Worm (Caenorhabditis elegans): ENCODE data around the gene Y47C4A.1.

Y47C4A.1 gene

DNA sequence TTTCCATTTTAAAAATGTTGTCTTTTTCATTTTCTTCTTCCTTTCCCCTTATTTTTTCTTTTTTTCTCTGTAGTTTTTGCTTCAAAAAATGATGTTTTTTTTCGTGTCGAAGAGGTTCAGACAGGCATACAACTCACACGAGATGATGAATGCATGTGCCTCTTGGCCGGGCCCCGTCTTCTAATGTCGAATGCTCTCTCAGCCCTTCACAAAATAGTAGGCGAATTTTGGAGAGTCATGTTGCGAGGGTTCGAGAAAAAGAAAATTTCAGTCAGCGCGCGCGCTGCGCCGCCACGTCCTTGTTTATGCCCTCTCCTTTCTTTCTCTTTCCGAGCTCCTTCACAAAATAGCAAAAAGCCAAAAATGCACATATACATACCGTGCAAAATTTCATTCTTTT is 38.0 kb upstream of the Y47C4A.1 start (continued):
- TF ChIP-seq B0019.2 (GFP tag; conservative IDR thresholded peaks at IDR 0.05) (no peak), rcor-1 (GFP tag; IDR thresholded peaks at IDR 0.05) (no peak), zfh-2 (GFP tag; conservative IDR thresholded peaks at IDR 0.05) (peak; percentile 79), nfya-2 (GFP tag; IDR thresholded peaks at IDR 0.05) (no peak), dox-1 (GFP tag; IDR thresholded peaks at IDR 0.05) (0 out of 2 replicates have a peak, but pooled peaks have one; percentile 27), bed-1 (GFP tag; IDR thresholded peaks at IDR 0.05) (no peak), dpl-1 (GFP tag; optimal IDR thresholded peaks at IDR 0.05) (no peak), madf-3 (GFP tag; IDR thresholded peaks at IDR 0.05) (no peak), nfyb-1 (GFP tag; IDR thresholded peaks at IDR 0.05) (no peak), cebp-1 (GFP tag; IDR thresholded peaks at IDR 0.05) (no peak), cebp-1 (tag; optimal IDR thresholded peaks at IDR 0.05) (peak; percentile 66), unc-130 (GFP tag; optimal IDR thresholded peaks at IDR 0.05) (no peak), chd-7 (tag; optimal IDR thresholded peaks at IDR 0.05) (no peak), ets-4 (GFP tag; optimal IDR thresholded peaks at IDR 0.05) (no peak), unc-62 (GFP tag; optimal IDR thresholded peaks at IDR 0.05) (no peak), F10E7.11 (tag; optimal IDR thresholded peaks at IDR 0.05) (no peak), attf-6 (GFP tag; IDR thresholded peaks at IDR 0.05) (no peak), B0035.1 (tag; optimal IDR thresholded peaks at IDR 0.05) (no peak), sdz-38 (tag; optimal IDR thresholded peaks at IDR 0.05) (no peak), let-526 (GFP tag; IDR thresholded peaks at IDR 0.05) (no peak), cebp-2 (GFP tag; IDR thresholded peaks at IDR 0.05) (0 out of 2 replicates have a peak, but pooled peaks have one; percentile 13), snpc-1.3 (tag; optimal IDR thresholded peaks at IDR 0.05; ENCODE audit: insufficient read depth) (no peak), B0336.3 (GFP tag; IDR thresholded peaks at IDR 0.05) (no peak), ama-1 (optimal IDR thresholded peaks at IDR 0.05) (no peak), ama-1 (GFP tag; optimal IDR thresholded peaks at IDR 0.05) (no peak), F39B2.1 (GFP tag; IDR thresholded peaks at IDR 0.05) (no peak), ccch-3 (GFP tag; optimal IDR thresholded peaks at IDR 0.05) (no peak), fkh-3 (tag; optimal IDR thresholded peaks at IDR 0.05) (no peak), B0261.1 (tag; optimal IDR thresholded peaks at IDR 0.05) (no peak), F52B5.7 (tag; optimal IDR thresholded peaks at IDR 0.05) (no peak), mxl-1 (tag; optimal IDR thresholded peaks at IDR 0.05) (no peak), Y79H2A.3 (GFP tag; conservative IDR thresholded peaks at IDR 0.05) (no peak), ztf-25 (GFP tag; IDR thresholded peaks at IDR 0.05) (no peak), snpc-3.4 (tag; optimal IDR thresholded peaks at IDR 0.05) (no peak), sea-2 (GFP tag; IDR thresholded peaks at IDR 0.05) (no peak), K11D2.4 (GFP tag; IDR thresholded peaks at IDR 0.05) (0 out of 2 replicates have a peak, but pooled peaks have one; percentile 51), snpc-1.1 (tag; optimal IDR thresholded peaks at IDR 0.05; ENCODE audit: insufficient read depth) (no peak), ceh-79 (tag; optimal IDR thresholded peaks at IDR 0.05) (no peak), egrh-3 (GFP tag; IDR thresholded peaks at IDR 0.05) (no peak), nhr-80 (tag; optimal IDR thresholded peaks at IDR 0.05) (peak; percentile 45), ztf-3 (GFP tag; optimal IDR thresholded peaks at IDR 0.05) (no peak), ztf-28 (GFP tag; IDR thresholded peaks at IDR 0.05) (no peak), hmg-1.2 (GFP tag; IDR thresholded peaks at IDR 0.05) (peak; percentile 69), ztf-18 (tag; optimal IDR thresholded peaks at IDR 0.05) (no peak), sptf-2 (GFP tag; optimal IDR thresholded peaks at IDR 0.05) (no peak), nhr-90 (tag; optimal IDR thresholded peaks at IDR 0.05) (no peak), mes-4 (tag; optimal IDR thresholded peaks at IDR 0.05) (no peak), ceh-40 (GFP tag; IDR thresholded peaks at IDR 0.05) (no peak), ZK185.1 (tag; optimal IDR thresholded peaks at IDR 0.05; ENCODE audit: poor library complexity, severe bottlenecking) (no peak), rpc-1 (optimal IDR thresholded peaks at IDR 0.05) (no peak), rpc-1 (tag; optimal IDR thresholded peaks at IDR 0.05) (no peak)

Measured in whole organism, young adult.